Fruit fly (Drosophila melanogaster): ENCODE results near the gene Strump.
A peak's percentile ranks its signal among the peaks of the same experiment; 100 is the strongest.

The Strump gene

dm6 chr3L:16128481-16128972 is 6.7 kb downstream of the Strump start, which contains the start of gene Pgm1 (continued):
- TF ChIP-seq ken (GFP tag; IDR thresholded peaks at IDR 0.05) (peak; percentile 73; the same call in 2 of the 3 replicates), CG8944 (GFP tag; optimal IDR thresholded peaks at IDR 0.05) (peak; percentile 93), YL-1 (GFP tag; optimal IDR thresholded peaks at IDR 0.05) (peak; percentile 61), Oaz (GFP tag; IDR thresholded peaks at IDR 0.05) (peak; percentile 66; the same call in 1 of the 2 replicates), btn (GFP tag; optimal IDR thresholded peaks at IDR 0.05) (peak; percentile 70), CG7357 (GFP tag; IDR thresholded peaks at IDR 0.05) (0 out of 3 replicates have a peak, but pooled peaks have one; percentile 33), CG1529 (GFP tag; optimal IDR thresholded peaks at IDR 0.05) (peak; percentile 65), da (GFP tag; optimal IDR thresholded peaks at IDR 0.05) (peak; percentile 83), p53 (GFP tag; optimal IDR thresholded peaks at IDR 0.05) (peak; percentile 89), CG17385 (GFP tag; optimal IDR thresholded peaks at IDR 0.05) (peak; percentile 68), chn (GFP tag; optimal IDR thresholded peaks at IDR 0.05) (peak; percentile 89), CG10147 (GFP tag; optimal IDR thresholded peaks at IDR 0.05) (peak; percentile 79), twi (tag; optimal IDR thresholded peaks at IDR 0.05) (no peak), grau (tag; optimal IDR thresholded peaks at IDR 0.05) (peak; percentile 80), pzg (GFP tag; optimal IDR thresholded peaks at IDR 0.05) (peak; percentile 31), CG17912 (GFP tag; optimal IDR thresholded peaks at IDR 0.05) (peak; percentile 16), CG3838 (GFP tag; optimal IDR thresholded peaks at IDR 0.05) (peak; percentile 55), croc (GFP tag; conservative IDR thresholded peaks at IDR 0.05) (peak; percentile 44), CG1792 (GFP tag; optimal IDR thresholded peaks at IDR 0.05) (peak; percentile 83), klu (GFP tag; IDR thresholded peaks at IDR 0.05) (0 out of 2 replicates have a peak, but pooled peaks have one; percentile 28), CG15011 (GFP tag; optimal IDR thresholded peaks at IDR 0.05) (no peak), Eip74EF (GFP tag; optimal IDR thresholded peaks at IDR 0.05) (peak in 1 of 2 experiments; percentile 82), Dref (GFP tag; IDR thresholded peaks at IDR 0.05) (no peak), HmgD (GFP tag; optimal IDR thresholded peaks at IDR 0.05) (peak; percentile 95), CG10462 (GFP tag; optimal IDR thresholded peaks at IDR 0.05) (peak; percentile 68), dmrt99B (tag; optimal IDR thresholded peaks at IDR 0.05) (no peak), jigr1 (GFP tag; IDR thresholded peaks at IDR 0.05) (peak; percentile 55; the same call in 1 of the 3 replicates), CG4282 (GFP tag; optimal IDR thresholded peaks at IDR 0.05) (peak; percentile 87), CG5180 (GFP tag; optimal IDR thresholded peaks at IDR 0.05) (peak; percentile 50), Hr3 (GFP tag; optimal IDR thresholded peaks at IDR 0.05) (peak; percentile 80), cato (GFP tag; optimal IDR thresholded peaks at IDR 0.05; ENCODE audit: borderline replicate concordance) (peak; percentile 52), usp (GFP tag; optimal IDR thresholded peaks at IDR 0.05) (no peak), Gug (GFP tag; IDR thresholded peaks at IDR 0.05) (peak; percentile 71), CG33213 (GFP tag; optimal IDR thresholded peaks at IDR 0.05) (peak; percentile 85), Mrtf (GFP tag; IDR thresholded peaks at IDR 0.05) (peak; percentile 78; the same call in 2 of the 3 replicates), crol (GFP tag; IDR thresholded peaks at IDR 0.05) (no peak), CG3407 (GFP tag; optimal IDR thresholded peaks at IDR 0.05) (peak; percentile 64), HHEX (GFP tag; optimal IDR thresholded peaks at IDR 0.05) (peak; percentile 84), Scr (GFP tag; IDR thresholded peaks at IDR 0.05; ENCODE audit: partially characterized antibody) (no peak), CG17829 (tag; optimal IDR thresholded peaks at IDR 0.05) (peak; percentile 80), Awh (GFP tag; IDR thresholded peaks at IDR 0.05) (peak; percentile 75), nau (GFP tag; optimal IDR thresholded peaks at IDR 0.05) (no peak), CG2202 (tag; optimal IDR thresholded peaks at IDR 0.05) (peak; percentile 54), CG4404 (GFP tag; IDR thresholded peaks at IDR 0.05) (peak; percentile 37), Blimp-1 (GFP tag; optimal IDR thresholded peaks at IDR 0.05) (no peak), CkIIα-i1 (GFP tag; IDR thresholded peaks at IDR 0.05) (no peak), bowl (GFP tag; IDR thresholded peaks at IDR 0.05) (no peak), Lpt (GFP tag; optimal IDR thresholded peaks at IDR 0.05) (no peak), Bdp1 (GFP tag; optimal IDR thresholded peaks at IDR 0.05) (peak; percentile 77), pita (GFP tag; optimal IDR thresholded peaks at IDR 0.05) (no peak), MTF-1 (GFP tag; optimal IDR thresholded peaks at IDR 0.05; ENCODE audit: borderline replicate concordance) (no peak)
